Worm (Caenorhabditis elegans): ENCODE data around the gene str-187.

- no peak for TF ChIP-seq pha-4 (tag; optimal IDR thresholded peaks at IDR 0.05)
- no peak for TF ChIP-seq elt-1 (tag; optimal IDR thresholded peaks at IDR 0.05)
- TF ChIP-seq mml-1 (tag; optimal IDR thresholded peaks at IDR 0.05), result no peak
- no peak for TF ChIP-seq jun-1 (tag; optimal IDR thresholded peaks at IDR 0.05)
- TF ChIP-seq ama-1 (optimal IDR thresholded peaks at IDR 0.05), result no peak
- TF ChIP-seq elt-2 (tag; optimal IDR thresholded peaks at IDR 0.05), result no peak
- no peak for TF ChIP-seq ceh-16 (tag; optimal IDR thresholded peaks at IDR 0.05)
- TF ChIP-seq nhr-25 (tag; optimal IDR thresholded peaks at IDR 0.05), result no peak
- TF ChIP-seq nhr-28 (tag; optimal IDR thresholded peaks at IDR 0.05), result no peak
Observed at ce11 chrIV:17230958-17231357, 34.4 kb upstream of the str-187 start, which contains the start of gene npr-32.

All from whole organism, L3 larva.